Worm (Caenorhabditis elegans): Measurements from ENCODE around the gene gst-32.

gst-32 gene

ce11 chrII:15212260-15212914, 34.0 kb upstream of the gst-32 start (continued):
- TF ChIP-seq hpl-2 (GFP tag; optimal IDR thresholded peaks at IDR 0.05), result no peak
- no peak for TF ChIP-seq ama-1 (optimal IDR thresholded peaks at IDR 0.05)
- TF ChIP-seq ceh-82 (tag; optimal IDR thresholded peaks at IDR 0.05), result peak in 2 of 3 experiments; percentile 11 to 23
- TF ChIP-seq alr-1 (tag; optimal IDR thresholded peaks at IDR 0.05; ENCODE audit: borderline replicate concordance), result no peak
- TF ChIP-seq nhr-85 (tag), result peak; percentile 95
- TF ChIP-seq lin-35 (GFP tag; optimal IDR thresholded peaks at IDR 0.05), result peak in 1 of 2 experiments; percentile 75
- TF ChIP-seq nhr-90 (tag; optimal IDR thresholded peaks at IDR 0.05; ENCODE audit: poor library complexity), result peak; percentile 44
- no peak for TF ChIP-seq Y116A8C.19 (tag; optimal IDR thresholded peaks at IDR 0.05; ENCODE audit: borderline replicate concordance)
- TF ChIP-seq dpl-1 (GFP tag; optimal IDR thresholded peaks at IDR 0.05), result peak; percentile 7 to 28 (median 8)
- TF ChIP-seq ets-5 (GFP tag; IDR thresholded peaks at IDR 0.05), result no peak
- TF ChIP-seq lin-14 (GFP tag; optimal IDR thresholded peaks at IDR 0.05), result peak; percentile 80
- TF ChIP-seq irx-1 (tag; optimal IDR thresholded peaks at IDR 0.05), result no peak
- no peak for TF ChIP-seq ceh-63 (GFP tag; optimal IDR thresholded peaks at IDR 0.05)
- peak in 1 of 2 experiments; percentile 29 for TF ChIP-seq efl-1 (optimal IDR thresholded peaks at IDR 0.05)
- TF ChIP-seq efl-1 (GFP tag; optimal IDR thresholded peaks at IDR 0.05 in 1 of 2), result peak in 1 of 2 experiments; percentile 90
- TF ChIP-seq tbx-2 (tag; optimal IDR thresholded peaks at IDR 0.05), result peak; percentile 65
- no peak for TF ChIP-seq lin-15B (tag; optimal IDR thresholded peaks at IDR 0.05)
- TF ChIP-seq sox-4 (tag; optimal IDR thresholded peaks at IDR 0.05), result no peak
- no peak for TF ChIP-seq aly-2 (tag; optimal IDR thresholded peaks at IDR 0.05)
- TF ChIP-seq tlp-1 (tag; optimal IDR thresholded peaks at IDR 0.05), result no peak
- peak; percentile 83 for TF ChIP-seq nhr-71 (tag; optimal IDR thresholded peaks at IDR 0.05)
- TF ChIP-seq C04F5.9 (tag; optimal IDR thresholded peaks at IDR 0.05), result no peak
- no peak for TF ChIP-seq swsn-7 (tag; optimal IDR thresholded peaks at IDR 0.05)
- no peak for TF ChIP-seq ceh-88 (GFP tag; IDR thresholded peaks at IDR 0.05)
- TF ChIP-seq grh-1 (GFP tag; IDR thresholded peaks at IDR 0.05), result peak; percentile 79
- peak in 2 of 6 experiments; percentile 71 to 82 for TF ChIP-seq elt-3 (tag; optimal IDR thresholded peaks at IDR 0.05)
- TF ChIP-seq egl-27 (tag; optimal IDR thresholded peaks at IDR 0.05), result no peak
- no peak for TF ChIP-seq vab-15 (tag; optimal IDR thresholded peaks at IDR 0.05)
- peak; percentile 49 for TF ChIP-seq skn-1 (tag; optimal IDR thresholded peaks at IDR 0.05)
- TF ChIP-seq ztf-4 (tag; optimal IDR thresholded peaks at IDR 0.05), result peak; percentile 20
- no peak for TF ChIP-seq snpc-4 (tag; optimal IDR thresholded peaks at IDR 0.05)
- TF ChIP-seq lsy-2 (tag; optimal IDR thresholded peaks at IDR 0.05), result peak in 1 of 2 experiments; percentile 70
- peak; percentile 62 for TF ChIP-seq nhr-77 (tag; optimal IDR thresholded peaks at IDR 0.05)
- no peak for TF ChIP-seq nhr-76 (tag; optimal IDR thresholded peaks at IDR 0.05)
- TF ChIP-seq pqm-1 (tag; optimal IDR thresholded peaks at IDR 0.05), result no peak
- no peak for TF ChIP-seq isw-1 (GFP tag; IDR thresholded peaks at IDR 0.05)
- TF ChIP-seq nhr-19 (GFP tag; conservative IDR thresholded peaks at IDR 0.05), result peak; percentile 40
- TF ChIP-seq dsc-1 (tag; optimal IDR thresholded peaks at IDR 0.05), result no peak
- peak; percentile 69 for TF ChIP-seq lir-3 (tag; optimal IDR thresholded peaks at IDR 0.05; ENCODE audit: poor library complexity)
- TF ChIP-seq blmp-1 (tag; optimal IDR thresholded peaks at IDR 0.05), result peak; percentile 87
- peak; percentile 41 for TF ChIP-seq nhr-47 (tag; optimal IDR thresholded peaks at IDR 0.05)
- no peak for TF ChIP-seq egl-13 (tag; optimal IDR thresholded peaks at IDR 0.05)
- no peak for TF ChIP-seq fkh-10 (GFP tag; optimal IDR thresholded peaks at IDR 0.05)
- TF ChIP-seq unc-98 (GFP tag; IDR thresholded peaks at IDR 0.05), result no peak
- no peak for TF ChIP-seq nhr-28 (tag; optimal IDR thresholded peaks at IDR 0.05)
- peak; percentile 29 for TF ChIP-seq C16A3.4 (tag; optimal IDR thresholded peaks at IDR 0.05)
- TF ChIP-seq fkh-8 (tag; optimal IDR thresholded peaks at IDR 0.05), result no peak
- no peak for TF ChIP-seq sptf-1 (tag; optimal IDR thresholded peaks at IDR 0.05)
- TF ChIP-seq zip-4 (GFP tag; optimal IDR thresholded peaks at IDR 0.05), result no peak
- TF ChIP-seq nhr-11 (tag; optimal IDR thresholded peaks at IDR 0.05), result no peak
- TF ChIP-seq unc-62 (GFP tag; optimal IDR thresholded peaks at IDR 0.05), result no peak
- no peak for TF ChIP-seq unc-30 (tag; optimal IDR thresholded peaks at IDR 0.05)

All from whole organism, L1 larva.